Worm (Caenorhabditis elegans): ENCODE results near the gene R05G6.10.

DNA sequence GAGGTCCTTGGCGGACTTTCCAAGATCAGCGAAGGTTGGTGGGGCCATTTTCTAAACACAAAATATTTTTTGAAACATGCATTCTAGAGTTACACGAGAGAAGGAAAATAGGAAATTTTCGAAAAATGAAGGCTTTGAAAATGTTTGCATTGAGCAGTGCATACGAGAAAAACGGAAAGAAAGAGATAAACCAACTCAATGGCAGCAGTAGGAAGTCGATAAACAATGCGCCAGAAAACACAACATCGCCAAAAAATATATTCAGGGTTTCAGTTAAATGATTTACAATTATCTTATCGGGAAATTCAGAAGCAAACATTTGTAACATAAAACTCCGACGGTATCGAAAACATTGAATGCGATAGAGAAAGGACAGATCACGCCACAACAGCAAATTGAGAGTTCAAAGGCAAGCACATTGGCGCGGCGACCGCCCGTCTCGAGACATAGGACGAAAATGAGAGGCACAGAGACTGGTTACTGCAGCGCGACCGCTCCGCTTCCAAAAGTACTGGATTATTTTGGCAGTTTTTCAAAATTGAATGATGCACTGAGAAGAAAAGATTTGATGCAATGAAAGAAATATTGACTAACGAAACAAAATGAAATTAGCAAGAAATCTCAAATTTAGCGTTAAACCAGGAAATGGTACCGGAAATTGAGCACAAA is 34.4 kb downstream of the R05G6.10 start, which contains the start of the genes vdac-1 and R05G6.5:
- no peak for TF ChIP-seq him-1 (tag; optimal IDR thresholded peaks at IDR 0.05)
- no peak for TF ChIP-seq dao-5 (tag; optimal IDR thresholded peaks at IDR 0.05)

Data from whole organism, L4/young adult.